Fruit fly (Drosophila melanogaster): Measurements from ENCODE around the gene Pss.

- TF ChIP-seq psq (optimal IDR thresholded peaks at IDR 0.05), result no peak
- no peak for TF ChIP-seq Myc (optimal IDR thresholded peaks at IDR 0.05)
- no peak for TF ChIP-seq ttk (optimal IDR thresholded peaks at IDR 0.05)
Measured at dm6 chr3L:20565561-20566128, 39.7 kb upstream of the Pss start.
